Worm (Caenorhabditis elegans) whole organism, young adult: ENCODE results near the gene R05G6.5.
"Not testable (repeated sequence)": the region's sequence is repeated elsewhere in the genome, so short reads cannot be mapped to it uniquely, and the experiment has no call there.

ENCODE experiments used
- D2030.7 ChIP-seq: fragments of 200-800 bp; sonication (Bioruptor generic); IDR thresholded peaks from 2 replicates; pipeline ENCODE4 v1.3.6; 2022; ENCODE audit warnings: missing genetic modification reagents, missing genetic modification characterization, missing compliant biosample characterization
- F10E7.11 ChIP-seq: sonication (generic microtip); optimal IDR thresholded peaks from 2 replicates; lab custom pipeline; 2017; ENCODE audit warnings: mild to moderate bottlenecking, missing genetic modification characterization, moderate library complexity, missing compliant biosample characterization
- F37B4.10 ChIP-seq: fragments of 200-800 bp; sonication (Bioruptor generic); IDR thresholded peaks from 2 replicates; pipeline ENCODE4 v1.3.6; 2022; ENCODE audit warnings: missing genetic modification characterization, missing compliant biosample characterization
- F49E8.2 ChIP-seq: sonication (generic microtip); optimal IDR thresholded peaks from 3 replicates; lab custom pipeline; 2017; ENCODE audit warnings: missing genetic modification characterization, mild to moderate bottlenecking, missing compliant biosample characterization, antibody characterized with exemption, moderate library complexity; ENCODE audit not compliant: insufficient read depth
- K11D2.4 ChIP-seq: fragments of 200-800 bp; sonication (Bioruptor generic); IDR thresholded peaks from 2 replicates; pipeline ENCODE4 v1.3.6; 2022; ENCODE audit warnings: missing genetic modification reagents, missing genetic modification characterization, missing compliant biosample characterization
- T07F8.4 ChIP-seq: sonication (generic microtip); optimal IDR thresholded peaks from 2 replicates; lab custom pipeline; 2016; ENCODE audit warnings: mild to moderate bottlenecking, missing genetic modification characterization, moderate library complexity, missing compliant biosample characterization
- Y95B8A.8 ChIP-seq: fragments of 200-800 bp; sonication (Bioruptor generic); IDR thresholded peaks from 2 replicates; pipeline ENCODE4 v1.3.6; 2022; ENCODE audit warnings: missing genetic modification reagents, missing genetic modification characterization, missing compliant biosample characterization
- ama-1 ChIP-seq, 3 experiments: fragments of 150-350 bp in 1 of 3; sonication (generic microtip) in 2 of 3; optimal IDR thresholded peaks; 2 replicates each; lab custom pipeline; 2014 to 2018; ENCODE audit warnings: missing biosample characterization in 2 of 3, missing genetic modification characterization in 2 of 3, missing genetic modification reagents in 2 of 3
- attf-3 ChIP-seq: fragments of 200-800 bp; sonication (Bioruptor generic); conservative IDR thresholded peaks from 2 replicates; pipeline ENCODE4 v1.3.6; 2022; ENCODE audit warnings: missing genetic modification reagents, missing genetic modification characterization, missing compliant biosample characterization
- attf-5 ChIP-seq: fragments of 200-800 bp; sonication (Bioruptor generic); optimal IDR thresholded peaks from 2 replicates; lab custom pipeline; 2018; ENCODE audit warnings: mild to moderate bottlenecking, missing genetic modification characterization, missing compliant biosample characterization
- ccch-3 ChIP-seq: fragments of 200-800 bp; sonication (Bioruptor generic); optimal IDR thresholded peaks from 2 replicates; lab custom pipeline; 2018; ENCODE audit warnings: mild to moderate bottlenecking, missing genetic modification characterization, missing compliant biosample characterization
- cebp-1 ChIP-seq, 2 experiments: fragments of 200-800 bp in 1 of 2; sonication (Bioruptor generic) in 1 of 2; sonication (generic microtip) in 1 of 2; IDR thresholded peaks in 1 of 2; optimal IDR thresholded peaks in 1 of 2; 2 replicates each; pipeline versions ENCODE4 v1.3.6 to Lab custom; 2017 to 2022; ENCODE audit warnings: missing compliant biosample characterization in 2 of 2, missing genetic modification characterization in 2 of 2, mild to moderate bottlenecking in 1 of 2, missing genetic modification reagents in 1 of 2, moderate library complexity in 1 of 2
- ceh-40 ChIP-seq: fragments of 200-800 bp; sonication (Bioruptor generic); IDR thresholded peaks from 2 replicates; pipeline ENCODE4 v1.3.6; 2022; ENCODE audit warnings: missing genetic modification characterization, missing compliant biosample characterization
- dpff-1 ChIP-seq: sonication (generic microtip); optimal IDR thresholded peaks from 2 replicates; lab custom pipeline; 2017; ENCODE audit warnings: mild to moderate bottlenecking, missing genetic modification characterization, missing compliant biosample characterization
- egl-18 ChIP-seq: fragments of 200-800 bp; sonication (Bioruptor generic); IDR thresholded peaks from 2 replicates; pipeline ENCODE4 v1.3.6; 2022; ENCODE audit warnings: missing genetic modification reagents, missing genetic modification characterization, missing compliant biosample characterization
- egl-44 ChIP-seq: fragments of 200-800 bp; sonication (Bioruptor generic); IDR thresholded peaks from 2 replicates; pipeline ENCODE4 v1.3.6; 2022; ENCODE audit warnings: missing genetic modification reagents, missing genetic modification characterization, missing compliant biosample characterization
- egrh-3 ChIP-seq: fragments of 200-800 bp; sonication (Bioruptor generic); IDR thresholded peaks from 2 replicates; pipeline ENCODE4 v1.3.6; 2022; ENCODE audit warnings: missing genetic modification reagents, missing genetic modification characterization, missing compliant biosample characterization
- ekl-4 ChIP-seq: fragments of 200-800 bp; sonication (Bioruptor generic); IDR thresholded peaks from 2 replicates; pipeline ENCODE4 v1.3.6; 2022; ENCODE audit warnings: missing genetic modification reagents, missing genetic modification characterization, missing compliant biosample characterization
- him-1 ChIP-seq: sonication (generic microtip); optimal IDR thresholded peaks from 2 replicates; lab custom pipeline; 2016; ENCODE audit warnings: missing genotype, missing genetic modification reagents, missing genetic modification characterization, missing compliant biosample characterization
- hmg-1.2 ChIP-seq: fragments of 200-800 bp; sonication (Bioruptor generic); IDR thresholded peaks from 2 replicates; pipeline ENCODE4 v1.3.6; 2022; ENCODE audit warnings: missing genetic modification reagents, missing genetic modification characterization, missing compliant biosample characterization
- hmg-20 ChIP-seq: fragments of 200-800 bp; sonication (Bioruptor generic); IDR thresholded peaks from 2 replicates; pipeline ENCODE4 v1.3.6; 2022; ENCODE audit warnings: missing genetic modification reagents, missing genetic modification characterization, missing compliant biosample characterization
- hrde-1 ChIP-seq: sonication (generic microtip); optimal IDR thresholded peaks from 2 replicates; lab custom pipeline; 2016; ENCODE audit warnings: missing genetic modification characterization, mild to moderate bottlenecking, missing compliant biosample characterization, moderate library complexity, missing genotype, missing genetic modification reagents, borderline replicate concordance
- let-526 ChIP-seq: fragments of 200-800 bp; sonication (Bioruptor generic); IDR thresholded peaks from 2 replicates; pipeline ENCODE4 v1.3.6; 2022; ENCODE audit warnings: missing genetic modification reagents, missing genetic modification characterization, missing compliant biosample characterization
- let-607 ChIP-seq, 2 experiments: fragments of 200-800 bp in 1 of 2; sonication (Bioruptor generic) in 1 of 2; sonication (generic microtip) in 1 of 2; optimal IDR thresholded peaks; 2 replicates each; lab custom pipeline; 2016 to 2018; ENCODE audit warnings: mild to moderate bottlenecking in 2 of 2, missing compliant biosample characterization in 2 of 2, missing genetic modification characterization in 2 of 2, moderate library complexity in 2 of 2, missing genotype in 1 of 2
- lin-26 ChIP-seq: fragments of 200-800 bp; sonication (Bioruptor generic); IDR thresholded peaks from 2 replicates; pipeline ENCODE4 v1.3.6; 2022; ENCODE audit warnings: missing genetic modification reagents, missing genetic modification characterization, missing compliant biosample characterization
- lin-35 ChIP-seq, 3 experiments: fragments of 150-350 bp in 2 of 3; sonication (generic microtip) in 1 of 3; optimal IDR thresholded peaks; 2 replicates each; lab custom pipeline; 2014 to 2018; ENCODE audit warnings: missing biosample characterization in 3 of 3, missing genetic modification characterization in 3 of 3, missing genetic modification reagents in 3 of 3
- lin-40 ChIP-seq: sonication (generic microtip); optimal IDR thresholded peaks from 2 replicates; lab custom pipeline; 2016; ENCODE audit warnings: missing genetic modification characterization, mild to moderate bottlenecking, missing compliant biosample characterization, missing genotype, missing genetic modification reagents
- madf-6 ChIP-seq: fragments of 200-800 bp; sonication (Bioruptor generic); IDR thresholded peaks from 2 replicates; pipeline ENCODE4 v1.3.6; 2022; ENCODE audit warnings: missing genetic modification reagents, missing genetic modification characterization, missing compliant biosample characterization
- mcd-1 ChIP-seq: fragments of 200-800 bp; sonication (Bioruptor generic); IDR thresholded peaks from 2 replicates; pipeline ENCODE4 v1.3.6; 2022; ENCODE audit warnings: missing genetic modification reagents, missing genetic modification characterization, missing compliant biosample characterization
- nfya-1 ChIP-seq: sonication (generic microtip); optimal IDR thresholded peaks from 2 replicates; lab custom pipeline; 2017; ENCODE audit warnings: antibody characterized with exemption, missing compliant biosample characterization, missing genetic modification characterization, borderline replicate concordance; ENCODE audit not compliant: insufficient read depth
- nfya-2 ChIP-seq: fragments of 200-800 bp; sonication (Bioruptor generic); IDR thresholded peaks from 2 replicates; pipeline ENCODE4 v1.3.6; 2022; ENCODE audit warnings: missing genetic modification reagents, missing genetic modification characterization, missing compliant biosample characterization
- nhr-80 ChIP-seq: sonication (generic microtip); optimal IDR thresholded peaks from 2 replicates; lab custom pipeline; 2016; ENCODE audit warnings: missing genetic modification characterization, missing compliant biosample characterization
- pbrm-1 ChIP-seq: fragments of 200-800 bp; sonication (Bioruptor generic); IDR thresholded peaks from 2 replicates; pipeline ENCODE4 v1.3.6; 2022; ENCODE audit warnings: missing genetic modification reagents, missing genetic modification characterization, missing compliant biosample characterization
- pha-4 ChIP-seq: fragments of 150-350 bp; sonication (generic microtip); optimal IDR thresholded peaks from 2 replicates; lab custom pipeline; 2014; ENCODE audit warnings: missing biosample characterization, missing genetic modification reagents, missing genetic modification characterization
- rcor-1 ChIP-seq: fragments of 200-800 bp; sonication (Bioruptor generic); IDR thresholded peaks from 2 replicates; pipeline ENCODE4 v1.3.6; 2022; ENCODE audit warnings: missing genetic modification reagents, missing genetic modification characterization, missing compliant biosample characterization
- rec-8 ChIP-seq, 2 experiments: sonication (generic microtip); optimal IDR thresholded peaks; 2 replicates each; lab custom pipeline; 2016; ENCODE audit warnings: mild to moderate bottlenecking in 2 of 2, missing genetic modification characterization in 2 of 2, missing genetic modification reagents in 2 of 2, missing genotype in 2 of 2, missing biosample characterization in 1 of 2, missing compliant biosample characterization in 1 of 2, moderate library complexity in 1 of 2
- snpc-3.4 ChIP-seq: sonication (generic microtip); optimal IDR thresholded peaks from 2 replicates; lab custom pipeline; 2017; ENCODE audit warnings: missing genetic modification characterization, mild to moderate bottlenecking, missing compliant biosample characterization, antibody characterized with exemption, moderate library complexity, missing genotype, missing genetic modification reagents
- somi-1 ChIP-seq: fragments of 200-800 bp; sonication (Bioruptor generic); optimal IDR thresholded peaks from 2 replicates; lab custom pipeline; 2018; ENCODE audit warnings: mild to moderate bottlenecking, missing genetic modification characterization, missing compliant biosample characterization
- sptf-2 ChIP-seq: fragments of 200-800 bp; sonication (Bioruptor generic); optimal IDR thresholded peaks from 2 replicates; lab custom pipeline; 2018; ENCODE audit warnings: mild to moderate bottlenecking, missing genetic modification characterization, missing compliant biosample characterization
- zfh-2 ChIP-seq: fragments of 200-800 bp; sonication (Bioruptor generic); conservative IDR thresholded peaks from 2 replicates; pipeline ENCODE4 v1.3.6; 2022; ENCODE audit warnings: missing genetic modification reagents, missing genetic modification characterization, missing compliant biosample characterization
- ztf-26 ChIP-seq: sonication (generic microtip); optimal IDR thresholded peaks from 2 replicates; lab custom pipeline; 2017; ENCODE audit warnings: missing genetic modification characterization, missing compliant biosample characterization
- ztf-3 ChIP-seq: fragments of 200-800 bp; sonication (Bioruptor generic); optimal IDR thresholded peaks from 2 replicates; lab custom pipeline; 2018; ENCODE audit warnings: mild to moderate bottlenecking, missing genetic modification characterization, missing compliant biosample characterization

The R05G6.5 gene

ce11 chrIV:7477697-7478096 lies 30.5 kb upstream of the R05G6.5 start (continued):
- TF ChIP-seq dpff-1 (tag; lab: Kevin White, UChicago): no peak
- no peak for TF ChIP-seq lin-40 (tag; lab: Kevin White, UChicago)
- no peak for TF ChIP-seq nfya-1 (tag; lab: Kevin White, UChicago)
- TF ChIP-seq nfya-2 (GFP tag; lab: Robert Waterston, UW): no peak
- TF ChIP-seq attf-5 (GFP tag; lab: Kevin White, UChicago): no peak
- TF ChIP-seq snpc-3.4 (tag; lab: Kevin White, UChicago): peak; percentile 94
- no peak for TF ChIP-seq him-1
- no peak for TF ChIP-seq ama-1 (optimal IDR thresholded peaks at IDR 0.05; lab: Kevin White, UChicago)
- TF ChIP-seq ama-1 (GFP tag; optimal IDR thresholded peaks at IDR 0.05; lab: Kevin White, UChicago): no peak
- TF ChIP-seq K11D2.4 (GFP tag; lab: Robert Waterston, UW): no peak
- TF ChIP-seq somi-1 (GFP tag; lab: Kevin White, UChicago): no peak
- TF ChIP-seq attf-3: no peak
- no peak for TF ChIP-seq T07F8.4 (tag; lab: Kevin White, UChicago)
- TF ChIP-seq madf-6 (GFP tag; lab: Robert Waterston, UW): peak; percentile 99
- TF ChIP-seq F10E7.11 (tag; lab: Kevin White, UChicago): no peak
- TF ChIP-seq mcd-1 (GFP tag; lab: Robert Waterston, UW): peak; percentile 54; the same call in 1 of the 2 replicates
- TF ChIP-seq hmg-1.2 (GFP tag; lab: Robert Waterston, UW): peak; percentile 54
- no peak for TF ChIP-seq hmg-20
- TF ChIP-seq ztf-26: no peak
- TF ChIP-seq F37B4.10: no peak
- no peak for TF ChIP-seq zfh-2 (GFP tag; lab: Robert Waterston, UW)
- no peak for TF ChIP-seq pha-4 (tag; lab: Kevin White, UChicago)
- TF ChIP-seq let-607 (tag; optimal IDR thresholded peaks at IDR 0.05; lab: Kevin White, UChicago): no peak
- no peak for TF ChIP-seq sptf-2
- TF ChIP-seq D2030.7 (GFP tag; lab: Robert Waterston, UW): peak; percentile 93
- no peak for TF ChIP-seq ztf-3 (GFP tag; lab: Kevin White, UChicago)
- TF ChIP-seq nhr-80 (tag; lab: Kevin White, UChicago): no peak
- peak in 2 of 3 experiments; percentile 25 to 64 for TF ChIP-seq lin-35 (GFP tag; optimal IDR thresholded peaks at IDR 0.05; lab: Kevin White, UChicago)
- no peak for TF ChIP-seq egl-18 (GFP tag; lab: Robert Waterston, UW)

ce11 chrIV:7478134-7478533 lies 30.0 kb upstream of the R05G6.5 start, which contains the start of gene rod-1:
TSS of gene rod-1 (plus strand) at chrIV:7478452.
- no peak for TF ChIP-seq F49E8.2
- 0 out of 2 replicates have a peak, but pooled peaks have one; percentile 8 for TF ChIP-seq hmg-1.2 (GFP tag; lab: Robert Waterston, UW)
- TF ChIP-seq ccch-3 (GFP tag; lab: Kevin White, UChicago): no peak
- TF ChIP-seq let-526 (GFP tag; lab: Robert Waterston, UW): no peak
- peak; percentile 41; the same call in 1 of the 2 replicates for TF ChIP-seq pbrm-1 (GFP tag; lab: Robert Waterston, UW)
- TF ChIP-seq madf-6 (GFP tag; lab: Robert Waterston, UW): no peak
- TF ChIP-seq, all 124 proteins: peak for 2

- peak; percentile 87 for TF ChIP-seq lin-26
- peak in 1 of 2 experiments; percentile 38 for TF ChIP-seq rec-8 (tag; optimal IDR thresholded peaks at IDR 0.05; lab: Kevin White, UChicago)
- peak; percentile 40; the same call in 1 of the 2 replicates for TF ChIP-seq egrh-3 (GFP tag; lab: Robert Waterston, UW)
- 0 out of 2 replicates have a peak, but pooled peaks have one; percentile 3 for TF ChIP-seq ceh-40 (GFP tag; lab: Robert Waterston, UW)
- peak; percentile 49 for TF ChIP-seq snpc-3.4 (tag; lab: Kevin White, UChicago)
- TF ChIP-seq Y95B8A.8: peak; percentile 51; the same call in 1 of the 2 replicates
- not testable (repeated sequence) for TF ChIP-seq ama-1 (optimal IDR thresholded peaks at IDR 0.05; lab: Kevin White, UChicago); cebp-1 (GFP tag; IDR thresholded peaks at IDR 0.05; lab: Robert Waterston, UW)
- TF ChIP-seq ama-1 (GFP tag; optimal IDR thresholded peaks at IDR 0.05; lab: Kevin White, UChicago): peak; percentile 32 to 33
- TF ChIP-seq egl-44: peak; percentile 53; the same call in 1 of the 2 replicates
- TF ChIP-seq hrde-1: peak; percentile 92
- TF ChIP-seq cebp-1 (tag; optimal IDR thresholded peaks at IDR 0.05; lab: Kevin White, UChicago): peak; percentile 5
- TF ChIP-seq ekl-4: peak; percentile 37; the same call in 1 of the 2 replicates
- peak; percentile 25; the same call in 1 of the 2 replicates for TF ChIP-seq rcor-1 (GFP tag; lab: Robert Waterston, UW)
Observed at ce11 chrIV:7485565-7486200, 22.5 kb upstream of the R05G6.5 start.
